Worm (Caenorhabditis elegans): ENCODE results near the gene F41F3.1.
A peak's percentile ranks its signal among the peaks of the same experiment; 100 is the strongest.

F41F3.1 gene

ce11 chrV:4676812-4677211 is 22.5 kb downstream of the F41F3.1 start:
- TF ChIP-seq lin-13 (GFP tag; optimal IDR thresholded peaks at IDR 0.05) (no peak), ztf-4 (tag; optimal IDR thresholded peaks at IDR 0.05) (no peak), ztf-1 (GFP tag; conservative IDR thresholded peaks at IDR 0.05) (no peak), nhr-23 (tag; optimal IDR thresholded peaks at IDR 0.05) (no peak), gmeb-1 (tag; optimal IDR thresholded peaks at IDR 0.05) (no peak), unc-62 (GFP tag; optimal IDR thresholded peaks at IDR 0.05) (no peak), zag-1 (tag; optimal IDR thresholded peaks at IDR 0.05) (no peak), egl-27 (tag; optimal IDR thresholded peaks at IDR 0.05) (no peak), mbf-1 (tag; optimal IDR thresholded peaks at IDR 0.05) (no peak), nhr-6 (tag; optimal IDR thresholded peaks at IDR 0.05) (no peak), nhr-129 (tag; optimal IDR thresholded peaks at IDR 0.05) (no peak), ceh-82 (tag; optimal IDR thresholded peaks at IDR 0.05) (no peak), ama-1 (optimal IDR thresholded peaks at IDR 0.05) (no peak), C34F6.9 (tag; optimal IDR thresholded peaks at IDR 0.05) (no peak)

ce11 chrV:4681670-4682069 is 27.3 kb downstream of the F41F3.1 start, which contains the start of gene K03B4.4:
Gene K03B4.4, plus strand, starts transcription at chrV:4681970.
- TF ChIP-seq crh-2 (tag; optimal IDR thresholded peaks at IDR 0.05) (no peak), elt-3 (tag; optimal IDR thresholded peaks at IDR 0.05) (no peak), peb-1 (tag; optimal IDR thresholded peaks at IDR 0.05) (no peak), nhr-23 (tag; optimal IDR thresholded peaks at IDR 0.05) (no peak), nhr-6 (tag; optimal IDR thresholded peaks at IDR 0.05) (no peak), nhr-25 (tag; optimal IDR thresholded peaks at IDR 0.05) (no peak), unc-39 (tag; optimal IDR thresholded peaks at IDR 0.05) (no peak), ama-1 (optimal IDR thresholded peaks at IDR 0.05) (no peak), dmd-4 (tag; optimal IDR thresholded peaks at IDR 0.05) (no peak), nhr-129 (tag; optimal IDR thresholded peaks at IDR 0.05) (no peak), nhr-10 (tag; optimal IDR thresholded peaks at IDR 0.05) (no peak), blmp-1 (tag; optimal IDR thresholded peaks at IDR 0.05; ENCODE audit: insufficient read depth) (no peak), skn-1 (tag; optimal IDR thresholded peaks at IDR 0.05) (no peak)

ce11 chrV:4684137-4684536 is 29.8 kb downstream of the F41F3.1 start:
- TF ChIP-seq sma-9 (GFP tag; optimal IDR thresholded peaks at IDR 0.05) (no peak), sma-9 (tag; optimal IDR thresholded peaks at IDR 0.05) (no peak), nhr-23 (tag; optimal IDR thresholded peaks at IDR 0.05) (no peak), sem-4 (tag; optimal IDR thresholded peaks at IDR 0.05) (no peak), dmd-4 (tag; optimal IDR thresholded peaks at IDR 0.05) (no peak), unc-39 (tag; optimal IDR thresholded peaks at IDR 0.05) (no peak), egl-27 (tag; optimal IDR thresholded peaks at IDR 0.05) (no peak), lin-13 (GFP tag; optimal IDR thresholded peaks at IDR 0.05) (no peak)

- TF ChIP-seq nhr-6 (tag; optimal IDR thresholded peaks at IDR 0.05) (no peak), nhr-21 (tag; optimal IDR thresholded peaks at IDR 0.05) (peak; percentile 7), crh-2 (tag; optimal IDR thresholded peaks at IDR 0.05) (no peak), fos-1 (tag; optimal IDR thresholded peaks at IDR 0.05) (no peak), aly-2 (tag; optimal IDR thresholded peaks at IDR 0.05) (no peak), skn-1 (tag; optimal IDR thresholded peaks at IDR 0.05) (no peak), dmd-4 (tag; optimal IDR thresholded peaks at IDR 0.05) (no peak), F13H6.1 (tag; optimal IDR thresholded peaks at IDR 0.05) (peak; percentile 5), ztf-4 (tag; optimal IDR thresholded peaks at IDR 0.05) (no peak), mab-5 (tag; optimal IDR thresholded peaks at IDR 0.05) (peak; percentile 13), nhr-129 (tag; optimal IDR thresholded peaks at IDR 0.05) (peak; percentile 63), ztf-11 (tag; optimal IDR thresholded peaks at IDR 0.05) (no peak), elt-1 (tag; optimal IDR thresholded peaks at IDR 0.05) (no peak), R02D3.7 (tag; optimal IDR thresholded peaks at IDR 0.05) (no peak), mdl-1 (tag; optimal IDR thresholded peaks at IDR 0.05) (peak; percentile 79), unc-62 (GFP tag; optimal IDR thresholded peaks at IDR 0.05) (no peak), unc-39 (tag; optimal IDR thresholded peaks at IDR 0.05) (no peak), zag-1 (tag; optimal IDR thresholded peaks at IDR 0.05) (no peak), mbf-1 (tag; optimal IDR thresholded peaks at IDR 0.05) (no peak), snpc-4 (tag; optimal IDR thresholded peaks at IDR 0.05) (no peak), elt-3 (tag; optimal IDR thresholded peaks at IDR 0.05) (no peak), unc-55 (GFP tag; optimal IDR thresholded peaks at IDR 0.05) (peak; percentile 59), sma-3 (GFP tag; optimal IDR thresholded peaks at IDR 0.05) (peak; percentile 46), Y55F3AM.14 (GFP tag; optimal IDR thresholded peaks at IDR 0.05) (peak; percentile 0), gmeb-1 (tag; optimal IDR thresholded peaks at IDR 0.05) (peak; percentile 66), ceh-16 (tag; optimal IDR thresholded peaks at IDR 0.05) (no peak), blmp-1 (tag; optimal IDR thresholded peaks at IDR 0.05; ENCODE audit: insufficient read depth) (no peak), ceh-82 (tag; optimal IDR thresholded peaks at IDR 0.05) (no peak), ZK546.5 (tag; optimal IDR thresholded peaks at IDR 0.05) (no peak), C34F6.9 (tag; optimal IDR thresholded peaks at IDR 0.05) (peak; percentile 45), ztf-1 (GFP tag; conservative IDR thresholded peaks at IDR 0.05) (no peak), lin-13 (GFP tag; optimal IDR thresholded peaks at IDR 0.05) (peak; percentile 42), lin-11 (tag; optimal IDR thresholded peaks at IDR 0.05) (peak; percentile 38), lsy-2 (tag; optimal IDR thresholded peaks at IDR 0.05) (peak; percentile 5 to 48), ama-1 (optimal IDR thresholded peaks at IDR 0.05) (no peak), sem-4 (tag; optimal IDR thresholded peaks at IDR 0.05) (no peak), nhr-10 (tag; optimal IDR thresholded peaks at IDR 0.05) (no peak)
Measured at ce11 chrV:4686680-4687470, 32.5 kb downstream of the F41F3.1 start, which contains the start of gene taf-10. Gene taf-10, plus strand, starts transcription at chrV:4687103.

All from whole organism, L2 larva.